Fruit fly (Drosophila melanogaster): ENCODE results near the gene CG42445.

CG42445 gene

dm6 chr3L:8165436-8165835 is 6.7 kb upstream of the CG42445 start, which contains the start of gene CG13675:
Gene CG13675, minus strand, starts transcription at chr3L:8165518.
- TF ChIP-seq CrebA (GFP tag; optimal IDR thresholded peaks at IDR 0.05; ENCODE audit: borderline replicate concordance) (no peak), Rel (GFP tag; optimal IDR thresholded peaks at IDR 0.05) (no peak), Rel (tag; optimal IDR thresholded peaks at IDR 0.05) (peak; percentile 3)

DNA sequence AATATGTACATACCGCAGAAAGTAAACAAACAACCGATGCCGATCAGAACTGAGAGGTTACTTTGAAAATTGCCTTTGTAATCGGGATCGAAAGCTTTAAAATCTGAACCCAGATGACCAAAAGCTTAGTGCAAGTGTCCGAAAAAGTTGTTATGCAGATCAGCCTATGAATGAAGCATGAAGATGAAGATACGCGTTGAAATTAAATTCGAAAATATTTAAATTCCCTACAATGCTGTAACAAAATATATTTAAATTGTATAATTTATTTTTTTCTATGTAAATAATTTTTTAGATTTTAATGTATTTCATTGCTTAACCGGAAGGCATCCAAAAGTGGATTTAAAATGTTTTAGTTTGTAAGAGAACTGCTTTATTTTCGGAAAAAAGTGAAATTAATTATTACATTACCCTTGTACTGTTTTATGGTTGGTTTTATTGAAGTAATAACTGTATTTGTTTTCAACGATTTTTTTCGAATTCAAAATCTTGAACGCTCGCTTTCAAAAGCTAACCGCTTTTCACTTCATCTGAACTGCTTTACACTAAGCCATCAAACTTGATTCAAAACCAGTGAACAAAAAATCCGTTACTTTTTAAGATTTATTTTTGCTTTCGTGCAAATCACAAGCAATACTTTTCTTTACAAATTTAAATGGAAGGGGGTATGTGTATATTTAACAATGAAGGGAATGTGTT is 1.2 kb upstream of the CG42445 start, which contains the start of gene CG43886:
CG43886 (minus strand) TSS at position 51 of the 699 bp plus-strand sequence.
- TF ChIP-seq Jra (GFP tag; optimal IDR thresholded peaks at IDR 0.05), result no peak
- TF ChIP-seq CG32264 (GFP tag; optimal IDR thresholded peaks at IDR 0.05), result no peak
- no peak for TF ChIP-seq brk (GFP tag; optimal IDR thresholded peaks at IDR 0.05)
- peak; percentile 52 for TF ChIP-seq Dif (GFP tag; optimal IDR thresholded peaks at IDR 0.05; ENCODE audit: partially characterized antibody)
- TF ChIP-seq dl (GFP tag; optimal IDR thresholded peaks at IDR 0.05; ENCODE audit: insufficient read depth in 1 of 2, partially characterized antibody in 2 of 2), result peak in 1 of 2 experiments; percentile 23
- no peak for TF ChIP-seq tai (GFP tag; optimal IDR thresholded peaks at IDR 0.05)

- TF ChIP-seq pan (optimal IDR thresholded peaks at IDR 0.05) (no peak), Sp1 (GFP tag; optimal IDR thresholded peaks at IDR 0.05) (peak; percentile 68), lola (GFP tag; optimal IDR thresholded peaks at IDR 0.05) (no peak), ey (GFP tag; optimal IDR thresholded peaks at IDR 0.05) (peak; percentile 72), HLH106 (tag; optimal IDR thresholded peaks at IDR 0.05) (peak; percentile 70), h (GFP tag; optimal IDR thresholded peaks at IDR 0.05) (peak; percentile 79), CG32264 (GFP tag; optimal IDR thresholded peaks at IDR 0.05) (peak; percentile 12), Vsx2 (GFP tag; optimal IDR thresholded peaks at IDR 0.05; ENCODE audit: partially characterized antibody) (no peak), Jra (GFP tag; optimal IDR thresholded peaks at IDR 0.05) (peak; percentile 5), GATAd (GFP tag; optimal IDR thresholded peaks at IDR 0.05) (no peak), psq (GFP tag; optimal IDR thresholded peaks at IDR 0.05) (peak; percentile 52), foxo (GFP tag; optimal IDR thresholded peaks at IDR 0.05) (peak in 1 of 2 experiments; percentile 67), rgr (GFP tag; optimal IDR thresholded peaks at IDR 0.05) (peak; percentile 71), fru (GFP tag; optimal IDR thresholded peaks at IDR 0.05) (peak; percentile 78), br (GFP tag; optimal IDR thresholded peaks at IDR 0.05) (peak; percentile 62), Myc (optimal IDR thresholded peaks at IDR 0.05) (no peak), brk (GFP tag; optimal IDR thresholded peaks at IDR 0.05) (peak; percentile 19), sage (GFP tag; optimal IDR thresholded peaks at IDR 0.05) (peak; percentile 51), tai (GFP tag; optimal IDR thresholded peaks at IDR 0.05) (peak; percentile 41), woc (GFP tag; optimal IDR thresholded peaks at IDR 0.05) (peak; percentile 56), Mio (GFP tag; optimal IDR thresholded peaks at IDR 0.05) (no peak), dmrt93B (GFP tag; optimal IDR thresholded peaks at IDR 0.05) (peak; percentile 13), OdsH (GFP tag; optimal IDR thresholded peaks at IDR 0.05) (peak; percentile 72)
These were observed 1.6 kb downstream of the CG42445 start for dm6 chr3L:8157079-8157478.

DNA sequence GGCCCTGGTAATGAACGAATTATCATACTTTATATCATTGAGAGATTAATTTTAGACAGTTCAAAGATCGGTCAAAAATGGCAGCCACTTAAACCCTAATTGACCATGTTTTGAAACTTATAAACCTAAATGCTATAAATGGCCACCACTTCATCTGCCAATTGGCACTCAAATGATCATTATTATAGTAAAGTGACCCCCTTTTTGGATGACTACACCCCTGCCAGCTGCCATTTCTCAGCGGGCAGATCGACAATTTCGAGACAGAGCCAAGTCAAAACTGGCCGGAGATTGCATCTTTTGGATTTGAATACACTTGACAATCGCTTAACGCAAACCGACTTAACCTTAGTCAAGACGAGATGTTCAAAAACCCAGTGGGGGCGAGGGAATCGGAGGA is 2.5 kb downstream of the CG42445 start:
- no peak for TF ChIP-seq usp (GFP tag; optimal IDR thresholded peaks at IDR 0.05)
- peak; percentile 49 for TF ChIP-seq rgr (GFP tag; optimal IDR thresholded peaks at IDR 0.05)
- TF ChIP-seq tai (GFP tag; optimal IDR thresholded peaks at IDR 0.05), result no peak
- TF ChIP-seq ey (GFP tag; optimal IDR thresholded peaks at IDR 0.05), result peak; percentile 48
- TF ChIP-seq OdsH (GFP tag; optimal IDR thresholded peaks at IDR 0.05), result peak; percentile 43
- peak; percentile 6 for TF ChIP-seq Hnf4 (GFP tag; optimal IDR thresholded peaks at IDR 0.05)
- no peak for TF ChIP-seq dmrt93B (GFP tag; optimal IDR thresholded peaks at IDR 0.05)
- no peak for TF ChIP-seq psq (GFP tag; optimal IDR thresholded peaks at IDR 0.05)
- TF ChIP-seq foxo (GFP tag; optimal IDR thresholded peaks at IDR 0.05), result peak in 1 of 2 experiments; percentile 49
- no peak for TF ChIP-seq brk (GFP tag; optimal IDR thresholded peaks at IDR 0.05)
- TF ChIP-seq dl (GFP tag; optimal IDR thresholded peaks at IDR 0.05; ENCODE audit: insufficient read depth in 1 of 2, partially characterized antibody in 2 of 2), result no peak
- TF ChIP-seq h (GFP tag; optimal IDR thresholded peaks at IDR 0.05), result peak; percentile 48
- no peak for TF ChIP-seq N (GFP tag; optimal IDR thresholded peaks at IDR 0.05)
- TF ChIP-seq Dfd (GFP tag; optimal IDR thresholded peaks at IDR 0.05), result no peak
- peak; percentile 31 for TF ChIP-seq HLH106 (tag; optimal IDR thresholded peaks at IDR 0.05)
- TF ChIP-seq Sp1 (GFP tag; optimal IDR thresholded peaks at IDR 0.05), result peak; percentile 43
- peak; percentile 22 for TF ChIP-seq fru (GFP tag; optimal IDR thresholded peaks at IDR 0.05)
- peak; percentile 53 for TF ChIP-seq br (GFP tag; optimal IDR thresholded peaks at IDR 0.05)
- TF ChIP-seq woc (GFP tag; optimal IDR thresholded peaks at IDR 0.05), result no peak
